Worm (Caenorhabditis elegans): ENCODE results near the gene lgc-39.

- TF ChIP-seq mxl-2 (GFP tag; conservative IDR thresholded peaks at IDR 0.05) (no peak), pqm-1 (tag; optimal IDR thresholded peaks at IDR 0.05) (no peak), dpl-1 (GFP tag; optimal IDR thresholded peaks at IDR 0.05) (no peak), hif-1 (tag; optimal IDR thresholded peaks at IDR 0.05) (no peak), unc-130 (GFP tag; optimal IDR thresholded peaks at IDR 0.05) (no peak), fkh-10 (GFP tag; optimal IDR thresholded peaks at IDR 0.05) (no peak), lir-3 (tag; optimal IDR thresholded peaks at IDR 0.05) (no peak)
Observed at ce11 chrV:7141864-7142263, 33.4 kb upstream of the lgc-39 start, which contains the start of gene ugt-40.

All from whole organism, L4 larva.